Worm (Caenorhabditis elegans) whole organism, L4 larva: ENCODE data around the gene C55B6.7.

Experiments
- dmd-8 ChIP-seq: fragments of 200-800 bp; sonication (Bioruptor generic); IDR thresholded peaks from 2 replicates; pipeline ENCODE4 v1.3.6; 2022; ENCODE audit warnings: missing genetic modification characterization, missing compliant biosample characterization
- hlh-30 ChIP-seq: sonication (generic microtip); optimal IDR thresholded peaks from 2 replicates; lab custom pipeline; 2017; ENCODE audit warnings: antibody characterized with exemption, mild to moderate bottlenecking, missing genetic modification characterization, missing compliant biosample characterization; ENCODE audit not compliant: insufficient read depth
- lin-15B ChIP-seq: fragments of 150-350 bp; sonication (generic microtip); optimal IDR thresholded peaks from 3 replicates; lab custom pipeline; 2014; ENCODE audit warnings: missing biosample characterization, missing genetic modification characterization
- lsy-2 ChIP-seq, 2 experiments: fragments of 150-350 bp in 1 of 2; sonication (generic microtip) in 1 of 2; optimal IDR thresholded peaks; 2 replicates each; lab custom pipeline; 2014 to 2017; ENCODE audit warnings: missing biosample characterization in 2 of 2, missing genetic modification characterization in 2 of 2
- nhr-6 ChIP-seq: fragments of 150-350 bp; optimal IDR thresholded peaks from 2 replicates; lab custom pipeline; 2014; ENCODE audit warnings: missing biosample characterization, missing genetic modification characterization
- unc-39 ChIP-seq: sonication (generic microtip); optimal IDR thresholded peaks from 2 replicates; lab custom pipeline; 2017; ENCODE audit warnings: missing biosample characterization, missing genetic modification characterization

- TF ChIP-seq hlh-30 (tag; lab: Kevin White, UChicago) (no peak), dmd-8 (GFP tag; lab: Robert Waterston, UW) (no peak), lsy-2 (tag; optimal IDR thresholded peaks at IDR 0.05; lab: Kevin White, UChicago) (no peak), unc-39 (tag; lab: Kevin White, UChicago) (no peak), nhr-6 (tag; lab: Kevin White, UChicago) (no peak), lin-15B (tag; lab: Kevin White, UChicago) (no peak)
These were observed 39.1 kb upstream of the C55B6.7 start for ce11 chrX:7230877-7231276.
